Fruit fly (Drosophila melanogaster) whole organism, embryonic: ENCODE data around the gene MED27.

Source experiments
- B-H2 ChIP-seq: fragments of 200-800 bp; sonication (Bioruptor generic); optimal IDR thresholded peaks from 2 replicates; lab custom pipeline; 2018; ENCODE audit warnings: missing biosample characterization, mild to moderate bottlenecking, missing genetic modification characterization
- CG10274 ChIP-seq: fragments of 200-800 bp; sonication (Bioruptor generic); optimal IDR thresholded peaks from 3 replicates; lab custom pipeline; 2017; ENCODE audit warnings: missing biosample characterization, mild to moderate bottlenecking, missing genetic modification characterization
- CG12744 ChIP-seq: fragments of 200-800 bp; sonication (Bioruptor generic); optimal IDR thresholded peaks from 2 replicates; lab custom pipeline; 2016; ENCODE audit warnings: missing biosample characterization, missing genetic modification characterization
- CG13123 ChIP-seq: fragments of 200-800 bp; sonication (Bioruptor generic); optimal IDR thresholded peaks from 2 replicates; lab custom pipeline; 2016; ENCODE audit warnings: missing biosample characterization, missing genetic modification characterization
- CG16779 ChIP-seq: fragments of 200-800 bp; sonication (Bioruptor generic); IDR thresholded peaks from 2 replicates; pipeline ENCODE4 v1.3.6; 2022; ENCODE audit warnings: missing biosample characterization, missing genetic modification characterization
- CG16813 ChIP-seq: fragments of 200-800 bp; sonication (Bioruptor generic); IDR thresholded peaks from 3 replicates; pipeline ENCODE4 v1.3.6; 2022; ENCODE audit warnings: missing biosample characterization, missing genetic modification characterization; ENCODE audit not compliant: partially characterized antibody
- CG17829 ChIP-seq: fragments of 200-800 bp; optimal IDR thresholded peaks from 2 replicates; lab custom pipeline; 2019; ENCODE audit warnings: missing biosample characterization, mild to moderate bottlenecking, missing genetic modification characterization, moderate library complexity
- CG17912 ChIP-seq: fragments of 200-800 bp; sonication (Bioruptor generic); optimal IDR thresholded peaks from 2 replicates; lab custom pipeline; 2018; ENCODE audit warnings: missing biosample characterization, mild to moderate bottlenecking, missing genetic modification characterization
- CG30431 ChIP-seq: fragments of 200-800 bp; sonication (Bioruptor generic); optimal IDR thresholded peaks from 2 replicates; lab custom pipeline; 2017; ENCODE audit warnings: missing biosample characterization, missing genetic modification characterization
- CG31388 ChIP-seq: fragments of 200-800 bp; sonication (Bioruptor generic); optimal IDR thresholded peaks from 2 replicates; lab custom pipeline; 2016; ENCODE audit warnings: missing biosample characterization, missing genetic modification characterization
- CG4854 ChIP-seq: fragments of 200-800 bp; sonication (Bioruptor generic); optimal IDR thresholded peaks from 2 replicates; lab custom pipeline; 2016; ENCODE audit warnings: missing biosample characterization, missing genetic modification characterization, inconsistent platforms
- CG8290 ChIP-seq, 3 experiments: fragments of 200-800 bp; sonication (Bioruptor generic); optimal IDR thresholded peaks; 2 replicates each; lab custom pipeline; 2016 to 2019; ENCODE audit warnings: missing biosample characterization in 3 of 3, missing genetic modification characterization in 3 of 3, mild to moderate bottlenecking in 2 of 3, moderate library complexity in 1 of 3
- CG9817 ChIP-seq: fragments of 200-800 bp; sonication (Bioruptor generic); optimal IDR thresholded peaks from 2 replicates; lab custom pipeline; 2018; ENCODE audit warnings: missing biosample characterization, mild to moderate bottlenecking, missing genetic modification characterization, moderate library complexity
- CTCF ChIP-seq: fragments of 200-800 bp; sonication (Bioruptor generic); optimal IDR thresholded peaks from 2 replicates; lab custom pipeline; 2017; ENCODE audit warnings: missing biosample characterization, mild to moderate bottlenecking, missing genetic modification characterization, moderate library complexity
- D ChIP-seq, 2 experiments: fragments of 200-800 bp in 1 of 2; fragments of >200 bp in 1 of 2; sonication (Bioruptor generic) in 1 of 2; optimal IDR thresholded peaks; 2 replicates in 1 of 2; 3 replicates in 1 of 2; lab custom pipeline; 2017; ENCODE audit warnings: mild to moderate bottlenecking in 1 of 2, missing biosample characterization in 1 of 2, missing genetic modification characterization in 1 of 2, missing genetic modification reagents in 1 of 2
- Doc3 ChIP-seq: fragments of 200-800 bp; sonication (Bioruptor generic); IDR thresholded peaks from 3 replicates; pipeline ENCODE4 v1.3.6; 2022; ENCODE audit warnings: missing biosample characterization, missing genetic modification characterization; ENCODE audit not compliant: partially characterized antibody
- E2f2 ChIP-seq: fragments of 200-800 bp; sonication (Bioruptor generic); IDR thresholded peaks from 2 replicates; pipeline ENCODE4 v1.3.6; 2022; ENCODE audit warnings: missing biosample characterization, missing genetic modification characterization
- Eip74EF ChIP-seq, 2 experiments: fragments of 200-800 bp in 1 of 2; fragments of >200 bp in 1 of 2; sonication (Bioruptor generic) in 1 of 2; optimal IDR thresholded peaks; 2 replicates each; lab custom pipeline; 2017 to 2019; ENCODE audit warnings: missing biosample characterization in 2 of 2, missing genetic modification characterization in 2 of 2, mild to moderate bottlenecking in 1 of 2, moderate library complexity in 1 of 2
- Ets97D ChIP-seq: fragments of 200-800 bp; sonication (Bioruptor generic); optimal IDR thresholded peaks from 3 replicates; lab custom pipeline; 2016; ENCODE audit warnings: missing biosample characterization, missing genetic modification characterization
- NC2β ChIP-seq: fragments of 200-800 bp; sonication (Bioruptor generic); optimal IDR thresholded peaks from 2 replicates; lab custom pipeline; 2016; ENCODE audit warnings: missing biosample characterization, missing genetic modification characterization
- Nf-YB ChIP-seq: fragments of 200-800 bp; sonication (Bioruptor generic); optimal IDR thresholded peaks from 3 replicates; lab custom pipeline; 2019; ENCODE audit warnings: missing biosample characterization, mild to moderate bottlenecking, missing genetic modification characterization, moderate library complexity
- Oli ChIP-seq: fragments of 200-800 bp; sonication (Bioruptor generic); optimal IDR thresholded peaks from 2 replicates; lab custom pipeline; 2018; ENCODE audit warnings: missing biosample characterization, mild to moderate bottlenecking, missing genetic modification characterization, moderate library complexity
- Opbp ChIP-seq: fragments of 200-800 bp; sonication (Bioruptor generic); IDR thresholded peaks from 3 replicates; pipeline ENCODE4 v1.3.6; 2022; ENCODE audit warnings: missing biosample characterization, missing genetic modification characterization; ENCODE audit not compliant: partially characterized antibody
- Optix ChIP-seq: fragments of 200-800 bp; sonication (Bioruptor generic); IDR thresholded peaks from 3 replicates; pipeline ENCODE4 v1.3.6; 2022; ENCODE audit warnings: missing biosample characterization, missing genetic modification characterization
- Stat92E ChIP-seq, 3 experiments: fragments of >200 bp in 2 of 3; fragments of 200-800 bp in 1 of 3; sonication (Bioruptor generic) in 1 of 3; optimal IDR thresholded peaks; 2 replicates each; lab custom pipeline; 2017 to 2019; ENCODE audit warnings: missing biosample characterization in 3 of 3, missing genetic modification characterization in 3 of 3, mild to moderate bottlenecking in 1 of 3, moderate library complexity in 1 of 3
- br ChIP-seq: fragments of >200 bp; optimal IDR thresholded peaks from 2 replicates; lab custom pipeline; 2017
- btn ChIP-seq: fragments of 200-800 bp; sonication (Bioruptor generic); optimal IDR thresholded peaks from 2 replicates; lab custom pipeline; 2016; ENCODE audit warnings: missing biosample characterization, missing genetic modification characterization
- dmrt11E ChIP-seq: fragments of 200-800 bp; sonication (Bioruptor generic); optimal IDR thresholded peaks from 3 replicates; lab custom pipeline; 2018; ENCODE audit warnings: missing biosample characterization, mild to moderate bottlenecking, missing genetic modification characterization, moderate library complexity
- ems ChIP-seq: fragments of 200-800 bp; sonication (Bioruptor generic); optimal IDR thresholded peaks from 3 replicates; lab custom pipeline; 2016; ENCODE audit warnings: missing biosample characterization, missing genetic modification characterization
- fd96Cb ChIP-seq: fragments of 200-800 bp; sonication (Bioruptor generic); optimal IDR thresholded peaks from 2 replicates; lab custom pipeline; 2018; ENCODE audit warnings: missing biosample characterization, mild to moderate bottlenecking, missing genetic modification characterization, moderate library complexity
- gro ChIP-seq: fragments of 200-800 bp; sonication (Bioruptor generic); optimal IDR thresholded peaks from 2 replicates; lab custom pipeline; 2016; ENCODE audit warnings: missing biosample characterization, missing genetic modification characterization
- her ChIP-seq: fragments of 200-800 bp; sonication (Bioruptor generic); optimal IDR thresholded peaks from 2 replicates; lab custom pipeline; 2016; ENCODE audit warnings: missing biosample characterization, missing genetic modification characterization
- kah ChIP-seq: fragments of 200-800 bp; sonication (Bioruptor generic); optimal IDR thresholded peaks from 2 replicates; lab custom pipeline; 2018; ENCODE audit warnings: missing biosample characterization, mild to moderate bottlenecking, missing genetic modification characterization
- lola ChIP-seq, 3 experiments: fragments of >200 bp in 2 of 3; fragments of 200-800 bp in 1 of 3; sonication (Bioruptor generic) in 1 of 3; optimal IDR thresholded peaks; 2 replicates each; lab custom pipeline; 2017 to 2019; ENCODE audit warnings: missing biosample characterization in 3 of 3, missing genetic modification characterization in 3 of 3, mild to moderate bottlenecking in 1 of 3, moderate library complexity in 1 of 3
- luna ChIP-seq: fragments of 200-800 bp; sonication (Bioruptor generic); optimal IDR thresholded peaks from 2 replicates; lab custom pipeline; 2016; ENCODE audit warnings: missing biosample characterization, missing genetic modification characterization
- nom ChIP-seq: fragments of 200-800 bp; sonication (Bioruptor generic); optimal IDR thresholded peaks from 2 replicates; lab custom pipeline; 2017; ENCODE audit warnings: missing biosample characterization, missing genetic modification characterization, mild to moderate bottlenecking, moderate library complexity, missing genetic modification reagents
- oc ChIP-seq: fragments of 200-800 bp; sonication (Bioruptor generic); optimal IDR thresholded peaks from 2 replicates; lab custom pipeline; 2018; ENCODE audit warnings: missing biosample characterization, mild to moderate bottlenecking, missing genetic modification characterization, moderate library complexity
- peb ChIP-seq: fragments of 200-800 bp; sonication (Bioruptor generic); IDR thresholded peaks from 2 replicates; pipeline ENCODE4 v1.3.6; 2022; ENCODE audit warnings: missing biosample characterization, missing genetic modification characterization
- pnt ChIP-seq: fragments of 200-800 bp; sonication (Bioruptor generic); optimal IDR thresholded peaks from 3 replicates; lab custom pipeline; 2016; ENCODE audit warnings: missing biosample characterization, missing genetic modification characterization
- pum ChIP-seq: fragments of 200-800 bp; sonication (Bioruptor generic); optimal IDR thresholded peaks from 2 replicates; lab custom pipeline; 2016; ENCODE audit warnings: missing biosample characterization, missing genetic modification characterization
- run ChIP-seq: fragments of 200-800 bp; sonication (Bioruptor generic); optimal IDR thresholded peaks from 3 replicates; lab custom pipeline; 2018; ENCODE audit warnings: missing biosample characterization, mild to moderate bottlenecking, missing genetic modification characterization
- sisA ChIP-seq: fragments of 200-800 bp; sonication (Bioruptor generic); IDR thresholded peaks from 2 replicates; pipeline ENCODE4 v1.3.6; 2022; ENCODE audit warnings: missing biosample characterization, missing genetic modification characterization
- slou ChIP-seq: fragments of 200-800 bp; sonication (Bioruptor generic); optimal IDR thresholded peaks from 3 replicates; lab custom pipeline; 2016; ENCODE audit warnings: missing biosample characterization, missing genetic modification characterization
- sob ChIP-seq: fragments of 200-800 bp; sonication (Bioruptor generic); IDR thresholded peaks from 2 replicates; pipeline ENCODE4 v1.3.6; 2022; ENCODE audit warnings: missing biosample characterization, missing genetic modification characterization
- tio ChIP-seq: fragments of 200-800 bp; sonication (Bioruptor generic); optimal IDR thresholded peaks from 2 replicates; lab custom pipeline; 2017; ENCODE audit warnings: missing biosample characterization, missing genetic modification characterization, inconsistent platforms
- unpg ChIP-seq: fragments of 200-800 bp; sonication (Bioruptor generic); optimal IDR thresholded peaks from 3 replicates; lab custom pipeline; 2018; ENCODE audit warnings: missing biosample characterization, mild to moderate bottlenecking, missing genetic modification characterization, moderate library complexity
- usp ChIP-seq: fragments of >200 bp; optimal IDR thresholded peaks from 2 replicates; lab custom pipeline; 2017; ENCODE audit warnings: missing biosample characterization, missing genetic modification characterization
- vnd ChIP-seq: fragments of 200-800 bp; sonication (Bioruptor generic); IDR thresholded peaks from 3 replicates; pipeline ENCODE4 v1.3.6; 2022; ENCODE audit warnings: missing biosample characterization, missing genetic modification characterization; ENCODE audit not compliant: partially characterized antibody
- yki ChIP-seq: fragments of >200 bp; optimal IDR thresholded peaks from 3 replicates; lab custom pipeline; 2018

The MED27 gene

dm6 chr3R:5654692-5655181 is at the start of gene MED27, which contains the start of gene elm:
TSS of gene MED27 (plus strand) at chr3R:5655139.
TSS of gene elm (minus strand) at chr3R:5654861.
- peak in 1 of 2 experiments; percentile 64 for TF ChIP-seq Eip74EF (GFP tag; optimal IDR thresholded peaks at IDR 0.05; lab: Kevin White, UChicago)
- TF ChIP-seq CG13123, result peak; percentile 89
- peak; percentile 84; the same call in 2 of the 3 replicates for TF ChIP-seq Optix (GFP tag; lab: Robert Waterston, UW)
- peak; percentile 94 for TF ChIP-seq ems (GFP tag; lab: Kevin White, UChicago)
- TF ChIP-seq Nf-YB (GFP tag; lab: Kevin White, UChicago), result peak; percentile 77
- TF ChIP-seq sisA (GFP tag; lab: Robert Waterston, UW), result peak; percentile 97
- peak; percentile 87 for TF ChIP-seq CG30431 (GFP tag; lab: Kevin White, UChicago)
- TF ChIP-seq slou (GFP tag; lab: Kevin White, UChicago), result peak; percentile 93
- TF ChIP-seq Doc3, result peak; percentile 96
- TF ChIP-seq Ets97D, result peak; percentile 91
- TF ChIP-seq Stat92E (GFP tag; optimal IDR thresholded peaks at IDR 0.05; lab: Kevin White, UChicago), result peak in 1 of 3 experiments; percentile 69
- peak; percentile 68 for TF ChIP-seq CG10274 (GFP tag; lab: Kevin White, UChicago)
- peak; percentile 96 for TF ChIP-seq sob (GFP tag; lab: Robert Waterston, UW)
- peak; percentile 27 for TF ChIP-seq luna (GFP tag; lab: Kevin White, UChicago)
- peak; percentile 83 for TF ChIP-seq Opbp (GFP tag; lab: Robert Waterston, UW)
- peak; percentile 48 for TF ChIP-seq run (tag; lab: Kevin White, UChicago)
- TF ChIP-seq peb, result peak; percentile 85
- peak; percentile 58 for TF ChIP-seq nom (GFP tag; lab: Kevin White, UChicago)
- no peak for TF ChIP-seq kah (GFP tag; lab: Kevin White, UChicago)
- TF ChIP-seq NC2β (GFP tag; lab: Kevin White, UChicago), result peak; percentile 91
- TF ChIP-seq CG16813 (GFP tag; lab: Robert Waterston, UW), result peak; percentile 98
- TF ChIP-seq yki, result no peak
- TF ChIP-seq CG8290 (GFP tag; optimal IDR thresholded peaks at IDR 0.05; lab: Kevin White, UChicago), result peak; percentile 90
- TF ChIP-seq CG8290 (tag; optimal IDR thresholded peaks at IDR 0.05; lab: Kevin White, UChicago), result peak; percentile 64 to 70
- peak; percentile 67 for TF ChIP-seq oc
- TF ChIP-seq fd96Cb (tag; lab: Kevin White, UChicago), result peak; percentile 88
- TF ChIP-seq pum, result peak; percentile 94
- TF ChIP-seq lola (GFP tag; optimal IDR thresholded peaks at IDR 0.05; lab: Kevin White, UChicago), result peak in 1 of 3 experiments; percentile 93
- TF ChIP-seq gro (GFP tag; lab: Kevin White, UChicago), result peak; percentile 89
- TF ChIP-seq CG16779 (GFP tag; lab: Robert Waterston, UW), result peak; percentile 25; the same call in 1 of the 2 replicates
- peak; percentile 96 for TF ChIP-seq CG9817 (tag; lab: Kevin White, UChicago)
- peak; percentile 69 for TF ChIP-seq E2f2 (GFP tag; lab: Robert Waterston, UW)
- peak; percentile 86 for TF ChIP-seq Oli (tag; lab: Kevin White, UChicago)
- TF ChIP-seq pnt (GFP tag; lab: Kevin White, UChicago), result peak; percentile 92
- TF ChIP-seq btn (GFP tag; lab: Kevin White, UChicago), result peak; percentile 71
- TF ChIP-seq CG17829 (tag; lab: Kevin White, UChicago), result peak; percentile 94
- no peak for TF ChIP-seq br (lab: Kevin White, UChicago)
- TF ChIP-seq D (optimal IDR thresholded peaks at IDR 0.05; lab: Kevin White, UChicago), result no peak
- peak; percentile 77 for TF ChIP-seq D (GFP tag; optimal IDR thresholded peaks at IDR 0.05; lab: Kevin White, UChicago)
- TF ChIP-seq tio, result no peak
- TF ChIP-seq dmrt11E (tag; lab: Kevin White, UChicago), result peak; percentile 93
- TF ChIP-seq B-H2, result peak; percentile 91
- peak; percentile 90 for TF ChIP-seq unpg (GFP tag; lab: Kevin White, UChicago)
- TF ChIP-seq CG12744 (GFP tag; lab: Kevin White, UChicago), result peak; percentile 86
- no peak for TF ChIP-seq CG17912 (GFP tag; lab: Kevin White, UChicago)
- peak; percentile 90 for TF ChIP-seq CG31388
- peak; percentile 93 for TF ChIP-seq vnd (GFP tag; lab: Robert Waterston, UW)
- TF ChIP-seq her, result peak; percentile 73
- TF ChIP-seq usp (GFP tag; lab: Kevin White, UChicago), result no peak
- no peak for TF ChIP-seq CTCF (GFP tag; lab: Kevin White, UChicago)
- peak; percentile 86 for TF ChIP-seq CG4854 (GFP tag; lab: Kevin White, UChicago)
